Worm (Caenorhabditis elegans) whole organism, L3 larva: ENCODE data around the gene C30B5.17.

Experiments
- R02D3.7 ChIP-seq: fragments of 150-350 bp; optimal IDR thresholded peaks from 2 replicates; lab custom pipeline; 2014; ENCODE audit warnings: missing biosample characterization, missing genetic modification characterization
- ZK546.5 ChIP-seq: sonication (generic microtip); optimal IDR thresholded peaks from 2 replicates; lab custom pipeline; 2017; ENCODE audit warnings: missing biosample characterization, missing genetic modification characterization
- aly-2 ChIP-seq: fragments of 150-350 bp; optimal IDR thresholded peaks from 2 replicates; lab custom pipeline; 2014; ENCODE audit warnings: missing biosample characterization, missing genetic modification characterization
- ama-1 ChIP-seq: fragments of 150-350 bp; optimal IDR thresholded peaks from 2 replicates; lab custom pipeline; 2018
- ceh-16 ChIP-seq: sonication (generic microtip); optimal IDR thresholded peaks from 2 replicates; lab custom pipeline; 2017; ENCODE audit warnings: missing biosample characterization, missing genetic modification characterization
- ceh-28 ChIP-seq: fragments of 150-350 bp; optimal IDR thresholded peaks from 2 replicates; lab custom pipeline; 2014; ENCODE audit warnings: missing biosample characterization, missing genetic modification reagents, missing genetic modification characterization
- ceh-82 ChIP-seq: fragments of 150-350 bp; optimal IDR thresholded peaks from 2 replicates; lab custom pipeline; 2014; ENCODE audit warnings: missing biosample characterization, missing genetic modification characterization
- ceh-9 ChIP-seq: sonication (generic microtip); optimal IDR thresholded peaks from 2 replicates; lab custom pipeline; 2018; ENCODE audit warnings: missing biosample characterization, missing genetic modification characterization
- daf-12 ChIP-seq: fragments of 150-350 bp; optimal IDR thresholded peaks from 2 replicates; lab custom pipeline; 2014; ENCODE audit warnings: missing biosample characterization, missing genetic modification reagents, missing genetic modification characterization
- egl-27 ChIP-seq: sonication (generic microtip); optimal IDR thresholded peaks from 4 replicates; lab custom pipeline; 2017; ENCODE audit warnings: missing biosample characterization, missing genetic modification reagents, missing genetic modification characterization
- egl-5 ChIP-seq: fragments of 150-350 bp; optimal IDR thresholded peaks from 2 replicates; lab custom pipeline; 2017; ENCODE audit warnings: missing biosample characterization, missing genetic modification reagents, missing genetic modification characterization, inconsistent platforms
- elt-1 ChIP-seq: fragments of 150-350 bp; optimal IDR thresholded peaks from 2 replicates; lab custom pipeline; 2014; ENCODE audit warnings: missing biosample characterization, missing genetic modification characterization
- elt-2 ChIP-seq: sonication (generic microtip); optimal IDR thresholded peaks from 2 replicates; lab custom pipeline; 2016; ENCODE audit warnings: missing genetic modification reagents, mild to moderate bottlenecking, missing genetic modification characterization, missing compliant biosample characterization
- elt-3 ChIP-seq, 3 experiments: fragments of 150-350 bp in 1 of 3; sonication (generic microtip) in 2 of 3; optimal IDR thresholded peaks; 2 replicates in 2 of 3; 4 replicates in 1 of 3; lab custom pipeline; 2014 to 2017; ENCODE audit warnings: missing biosample characterization in 3 of 3, missing genetic modification characterization in 3 of 3
- eor-1 ChIP-seq, 2 experiments: fragments of 150-350 bp; optimal IDR thresholded peaks; 2 replicates each; lab custom pipeline; 2014 to 2018; ENCODE audit warnings: missing biosample characterization in 2 of 2, missing genetic modification characterization in 2 of 2
- fkh-10 ChIP-seq: sonication (generic microtip); optimal IDR thresholded peaks from 2 replicates; lab custom pipeline; 2017; ENCODE audit warnings: missing biosample characterization, missing genetic modification reagents, missing genetic modification characterization
- fkh-2 ChIP-seq: fragments of 150-350 bp; optimal IDR thresholded peaks from 2 replicates; lab custom pipeline; 2014; ENCODE audit warnings: missing biosample characterization, missing genetic modification reagents, missing genetic modification characterization
- fos-1 ChIP-seq: fragments of 150-350 bp; optimal IDR thresholded peaks from 2 replicates; lab custom pipeline; 2014; ENCODE audit warnings: missing biosample characterization, missing genetic modification characterization
- hmg-11 ChIP-seq: sonication (generic microtip); optimal IDR thresholded peaks from 2 replicates; lab custom pipeline; 2016; ENCODE audit warnings: missing genetic modification characterization, missing compliant biosample characterization
- jun-1 ChIP-seq: fragments of 150-350 bp; optimal IDR thresholded peaks from 2 replicates; lab custom pipeline; 2014; ENCODE audit warnings: missing biosample characterization, missing genetic modification reagents, missing genetic modification characterization
- lin-15B ChIP-seq: fragments of 150-350 bp; optimal IDR thresholded peaks from 2 replicates; lab custom pipeline; 2014; ENCODE audit warnings: missing biosample characterization, missing genetic modification characterization
- lin-39 ChIP-seq: fragments of 150-350 bp; optimal IDR thresholded peaks from 2 replicates; lab custom pipeline; 2018; ENCODE audit warnings: missing biosample characterization, missing genetic modification reagents, missing genetic modification characterization
- lsy-12 ChIP-seq: sonication (generic microtip); optimal IDR thresholded peaks from 2 replicates; lab custom pipeline; 2016; ENCODE audit warnings: mild to moderate bottlenecking, missing genetic modification characterization, missing compliant biosample characterization
- mdl-1 ChIP-seq: fragments of 150-350 bp; optimal IDR thresholded peaks from 2 replicates; lab custom pipeline; 2014; ENCODE audit warnings: missing biosample characterization, missing genetic modification characterization
- mml-1 ChIP-seq: fragments of 150-350 bp; sonication (generic microtip); optimal IDR thresholded peaks from 3 replicates; lab custom pipeline; 2014; ENCODE audit warnings: missing biosample characterization, missing genetic modification characterization
- nfya-1 ChIP-seq: sonication (generic microtip); optimal IDR thresholded peaks from 2 replicates; lab custom pipeline; 2017; ENCODE audit warnings: missing genetic modification characterization, mild to moderate bottlenecking, missing compliant biosample characterization, antibody characterized with exemption, moderate library complexity; ENCODE audit not compliant: insufficient read depth
- nhr-11 ChIP-seq: fragments of 150-350 bp; optimal IDR thresholded peaks from 2 replicates; lab custom pipeline; 2014; ENCODE audit warnings: missing biosample characterization, missing genetic modification characterization
- nhr-12 ChIP-seq: fragments of 150-350 bp; optimal IDR thresholded peaks from 2 replicates; lab custom pipeline; 2014; ENCODE audit warnings: missing biosample characterization, missing genetic modification characterization
- nhr-23 ChIP-seq: fragments of 150-350 bp; optimal IDR thresholded peaks from 2 replicates; lab custom pipeline; 2014; ENCODE audit warnings: missing biosample characterization, missing genetic modification reagents, missing genetic modification characterization
- nhr-237 ChIP-seq: fragments of 150-350 bp; optimal IDR thresholded peaks from 2 replicates; lab custom pipeline; 2014; ENCODE audit warnings: missing biosample characterization, missing genetic modification characterization
- nhr-25 ChIP-seq: sonication (generic microtip); optimal IDR thresholded peaks from 2 replicates; lab custom pipeline; 2017; ENCODE audit warnings: missing biosample characterization, missing genetic modification characterization
- nhr-28 ChIP-seq: fragments of 150-350 bp; optimal IDR thresholded peaks from 2 replicates; lab custom pipeline; 2014; ENCODE audit warnings: missing biosample characterization, missing genetic modification characterization
- nhr-43 ChIP-seq: sonication (generic microtip); optimal IDR thresholded peaks from 2 replicates; lab custom pipeline; 2016; ENCODE audit warnings: mild to moderate bottlenecking, missing genetic modification characterization, missing compliant biosample characterization; ENCODE audit not compliant: poor library complexity, severe bottlenecking
- nhr-67 ChIP-seq: fragments of 150-350 bp; optimal IDR thresholded peaks from 2 replicates; lab custom pipeline; 2014; ENCODE audit warnings: missing biosample characterization, missing genetic modification characterization
- nhr-76 ChIP-seq: fragments of 150-350 bp; sonication (generic microtip); optimal IDR thresholded peaks from 5 replicates; lab custom pipeline; 2014; ENCODE audit warnings: missing biosample characterization, missing genetic modification characterization
- nhr-77 ChIP-seq: fragments of 150-350 bp; optimal IDR thresholded peaks from 2 replicates; lab custom pipeline; 2014; ENCODE audit warnings: missing biosample characterization, missing genetic modification characterization
- pha-4 ChIP-seq: fragments of 150-350 bp; optimal IDR thresholded peaks from 2 replicates; lab custom pipeline; 2014; ENCODE audit warnings: missing biosample characterization, missing genetic modification reagents, missing genetic modification characterization
- pqm-1 ChIP-seq: fragments of 150-350 bp; optimal IDR thresholded peaks from 2 replicates; lab custom pipeline; 2017; ENCODE audit warnings: missing biosample characterization, missing genetic modification characterization, inconsistent platforms
- sea-2 ChIP-seq: fragments of 150-350 bp; sonication (generic microtip); optimal IDR thresholded peaks from 4 replicates; lab custom pipeline; 2014; ENCODE audit warnings: missing biosample characterization, missing genetic modification reagents, missing genetic modification characterization
- skn-1 ChIP-seq: fragments of 150-350 bp; optimal IDR thresholded peaks from 2 replicates; lab custom pipeline; 2014; ENCODE audit warnings: missing biosample characterization, missing genetic modification characterization
- snpc-4 ChIP-seq: fragments of 150-350 bp; optimal IDR thresholded peaks from 2 replicates; lab custom pipeline; 2014; ENCODE audit warnings: missing biosample characterization, missing genetic modification characterization
- tbx-2 ChIP-seq: sonication (generic microtip); optimal IDR thresholded peaks from 2 replicates; lab custom pipeline; 2016; ENCODE audit warnings: mild to moderate bottlenecking, missing genetic modification characterization, missing compliant biosample characterization
- unc-39 ChIP-seq: sonication (generic microtip); optimal IDR thresholded peaks from 4 replicates; lab custom pipeline; 2017; ENCODE audit warnings: missing biosample characterization, missing genetic modification characterization
- unc-62 ChIP-seq: fragments of 150-350 bp; sonication (generic microtip); optimal IDR thresholded peaks from 4 replicates; lab custom pipeline; 2014; ENCODE audit warnings: missing biosample characterization, missing genetic modification reagents, missing genetic modification characterization
- zag-1 ChIP-seq: fragments of 150-350 bp; optimal IDR thresholded peaks from 2 replicates; lab custom pipeline; 2014; ENCODE audit warnings: missing biosample characterization, missing genetic modification characterization
- ztf-11 ChIP-seq: fragments of 150-350 bp; optimal IDR thresholded peaks from 2 replicates; lab custom pipeline; 2014; ENCODE audit warnings: missing biosample characterization, missing genetic modification characterization
- ztf-4 ChIP-seq: fragments of 150-350 bp; optimal IDR thresholded peaks from 2 replicates; lab custom pipeline; 2014; ENCODE audit warnings: missing biosample characterization, missing genetic modification characterization

The C30B5.17 gene

DNA sequence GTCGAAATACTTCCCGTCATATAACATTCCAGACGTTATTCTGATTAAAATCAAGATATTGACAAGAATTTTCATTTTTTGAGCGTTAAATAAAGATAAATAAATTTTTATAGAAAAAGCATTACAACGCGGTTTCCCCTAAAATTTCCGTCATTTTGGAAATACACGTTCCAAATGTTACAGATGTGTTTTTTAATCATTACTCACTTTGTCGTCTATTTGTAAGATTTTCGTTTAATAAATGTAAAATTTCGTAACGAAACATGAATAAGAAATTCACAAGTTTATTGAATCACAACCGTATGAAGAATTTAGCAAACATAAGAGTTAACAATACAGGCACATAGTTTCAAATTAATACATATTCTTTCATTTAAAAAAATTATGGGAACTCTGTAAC is at the start of gene C30B5.17:
TSS of gene C30B5.17 (minus strand) at position 101 of the 400 bp plus-strand sequence.
- no peak for TF ChIP-seq nhr-77
- TF ChIP-seq zag-1, result no peak
- no peak for TF ChIP-seq nhr-237 (tag; lab: Kevin White, UChicago)
- no peak for TF ChIP-seq lin-39 (tag; lab: Kevin White, UChicago)
- TF ChIP-seq egl-27, result no peak
- no peak for TF ChIP-seq fkh-10
- no peak for TF ChIP-seq ceh-9 (tag; lab: Kevin White, UChicago)
- TF ChIP-seq fos-1 (tag; lab: Kevin White, UChicago), result no peak
- TF ChIP-seq daf-12 (tag; lab: Kevin White, UChicago), result no peak
- TF ChIP-seq sea-2 (GFP tag; lab: Kevin White, UChicago), result no peak
- TF ChIP-seq nhr-12 (tag; lab: Kevin White, UChicago), result no peak
- TF ChIP-seq ceh-82, result no peak
- TF ChIP-seq nhr-76 (tag; lab: Kevin White, UChicago), result no peak
- no peak for TF ChIP-seq ceh-28
- TF ChIP-seq pqm-1, result no peak
- no peak for TF ChIP-seq lsy-12 (tag; lab: Kevin White, UChicago)
- TF ChIP-seq eor-1 (tag; optimal IDR thresholded peaks at IDR 0.05; lab: Kevin White, UChicago), result no peak
- TF ChIP-seq nhr-28 (tag; lab: Kevin White, UChicago), result no peak

DNA sequence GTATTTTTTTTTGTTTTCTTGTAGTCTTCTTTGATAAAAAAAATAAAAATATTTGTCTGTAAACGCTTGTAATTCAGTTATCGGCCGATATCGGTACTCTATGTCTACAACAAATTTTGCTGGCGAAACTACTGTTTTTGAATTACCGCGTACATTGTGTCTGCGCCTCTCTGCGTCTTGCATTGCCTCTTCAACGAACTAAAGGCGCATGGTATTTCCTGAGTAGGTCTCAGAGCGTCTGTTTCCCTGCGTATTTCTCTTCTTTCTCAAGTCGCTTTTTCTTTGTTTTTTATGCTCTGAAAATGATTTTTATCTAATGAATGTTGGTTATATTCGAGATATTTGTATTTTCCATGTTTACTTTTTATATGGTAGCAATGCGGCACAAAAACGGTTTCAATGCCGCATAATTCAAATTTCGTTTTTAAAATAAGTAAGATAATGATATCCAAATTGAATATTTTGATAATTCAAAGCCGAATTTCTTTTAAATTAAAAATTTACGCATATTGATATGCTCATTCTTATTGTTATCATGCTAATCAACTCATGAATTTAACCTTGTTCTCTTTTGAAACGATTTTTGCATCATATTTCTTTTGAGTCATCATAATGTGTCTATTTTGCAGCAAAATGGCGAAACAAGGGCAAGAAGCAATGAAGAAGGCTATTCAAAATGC is 48.1 kb upstream of the C30B5.17 start, which contains the start of gene phb-2:
TSS of gene phb-2 (plus strand) at position 630 of the 680 bp plus-strand sequence.
- TF ChIP-seq nhr-43 (tag; lab: Kevin White, UChicago) (peak; percentile 53), R02D3.7 (peak; percentile 20), nhr-28 (tag; lab: Kevin White, UChicago) (no peak), daf-12 (tag; lab: Kevin White, UChicago) (no peak), sea-2 (GFP tag; lab: Kevin White, UChicago) (no peak), aly-2 (no peak), lin-39 (tag; lab: Kevin White, UChicago) (peak; percentile 91), egl-5 (peak; percentile 89), elt-1 (no peak), fos-1 (tag; lab: Kevin White, UChicago) (no peak), eor-1 (tag; optimal IDR thresholded peaks at IDR 0.05; lab: Kevin White, UChicago) (no peak), ceh-28 (peak; percentile 53), tbx-2 (tag; lab: Kevin White, UChicago) (no peak), nfya-1 (tag; lab: Kevin White, UChicago) (peak; percentile 90), ceh-9 (tag; lab: Kevin White, UChicago) (no peak), ceh-16 (tag; lab: Kevin White, UChicago) (no peak), unc-39 (tag; lab: Kevin White, UChicago) (no peak), nhr-25 (peak; percentile 88), nhr-11 (peak; percentile 53), nhr-23 (tag; lab: Kevin White, UChicago) (peak; percentile 77), zag-1 (no peak), ztf-4 (tag; lab: Kevin White, UChicago) (no peak), nhr-12 (tag; lab: Kevin White, UChicago) (no peak), nhr-77 (no peak), nhr-76 (tag; lab: Kevin White, UChicago) (no peak), fkh-2 (tag; lab: Kevin White, UChicago) (no peak), hmg-11 (peak; percentile 71), unc-62 (GFP tag; lab: Kevin White, UChicago) (no peak), lin-15B (tag; lab: Kevin White, UChicago) (peak; percentile 84), mdl-1 (no peak), egl-27 (peak; percentile 8), ceh-82 (peak; percentile 6), jun-1 (tag; lab: Kevin White, UChicago) (peak; percentile 18), fkh-10 (no peak), ZK546.5 (tag; lab: Kevin White, UChicago) (no peak), ztf-11 (tag; lab: Kevin White, UChicago) (no peak), nhr-67 (tag; lab: Kevin White, UChicago) (no peak), pqm-1 (peak; percentile 11), elt-3 (tag; optimal IDR thresholded peaks at IDR 0.05; lab: Kevin White, UChicago) (peak in 1 of 3 experiments; percentile 4), mml-1 (tag; lab: Kevin White, UChicago) (no peak), pha-4 (tag; lab: Kevin White, UChicago) (peak; percentile 94), elt-2 (peak; percentile 51), lsy-12 (tag; lab: Kevin White, UChicago) (no peak), ama-1 (lab: Kevin White, UChicago) (peak; percentile 76), nhr-237 (tag; lab: Kevin White, UChicago) (no peak), snpc-4 (tag; lab: Kevin White, UChicago) (peak; percentile 79), skn-1 (peak; percentile 72)
